Worm (Caenorhabditis elegans): Measurements from ENCODE around the gene swsn-6.
A peak's percentile ranks its signal among the peaks of the same experiment; 100 is the strongest.

swsn-6 gene

ce11 chrIV:5391507-5392057, 3.3 kb upstream of the swsn-6 start, which contains the start of the genes htp-1 and ZK616.5:
Gene htp-1, minus strand, starts transcription at chrIV:5391557.
Gene ZK616.5, plus strand, starts transcription at chrIV:5391929.
- no peak for TF ChIP-seq ztf-23 (GFP tag; IDR thresholded peaks at IDR 0.05)
- no peak for TF ChIP-seq tab-1 (GFP tag; IDR thresholded peaks at IDR 0.05)
- TF ChIP-seq ztf-29 (GFP tag; IDR thresholded peaks at IDR 0.05) = no peak
- no peak for TF ChIP-seq klf-2 (GFP tag; conservative IDR thresholded peaks at IDR 0.05)
- TF ChIP-seq T22C8.4 (GFP tag; IDR thresholded peaks at IDR 0.05) = no peak
- no peak for TF ChIP-seq cog-1 (tag; optimal IDR thresholded peaks at IDR 0.05)
- no peak for TF ChIP-seq med-1 (GFP tag; optimal IDR thresholded peaks at IDR 0.05; ENCODE audit: insufficient read depth)
- TF ChIP-seq flt-1 (GFP tag; IDR thresholded peaks at IDR 0.05) = no peak
- no peak for TF ChIP-seq ref-1 (GFP tag; conservative IDR thresholded peaks at IDR 0.05)

- no peak for TF ChIP-seq T22C8.4 (GFP tag; IDR thresholded peaks at IDR 0.05)
- TF ChIP-seq tab-1 (GFP tag; IDR thresholded peaks at IDR 0.05) = no peak
- no peak for TF ChIP-seq cog-1 (tag; optimal IDR thresholded peaks at IDR 0.05)
- TF ChIP-seq ztf-29 (GFP tag; IDR thresholded peaks at IDR 0.05) = no peak
- TF ChIP-seq med-1 (GFP tag; optimal IDR thresholded peaks at IDR 0.05; ENCODE audit: insufficient read depth) = no peak
- TF ChIP-seq klf-2 (GFP tag; conservative IDR thresholded peaks at IDR 0.05) = no peak
- TF ChIP-seq flt-1 (GFP tag; IDR thresholded peaks at IDR 0.05) = no peak
- no peak for TF ChIP-seq ztf-23 (GFP tag; IDR thresholded peaks at IDR 0.05)
- no peak for TF ChIP-seq ref-1 (GFP tag; conservative IDR thresholded peaks at IDR 0.05)
Observed at ce11 chrIV:5393566-5393965, 1.3 kb upstream of the swsn-6 start.

ce11 chrIV:5396769-5397168, 1.9 kb downstream of the swsn-6 start, which contains the start of gene ZK616.3:
Gene ZK616.3, plus strand, starts transcription at chrIV:5397069.
- TF ChIP-seq klf-2 (GFP tag; conservative IDR thresholded peaks at IDR 0.05) = no peak
- no peak for TF ChIP-seq tab-1 (GFP tag; IDR thresholded peaks at IDR 0.05)
- no peak for TF ChIP-seq med-1 (GFP tag; optimal IDR thresholded peaks at IDR 0.05; ENCODE audit: insufficient read depth)
- no peak for TF ChIP-seq flt-1 (GFP tag; IDR thresholded peaks at IDR 0.05)
- no peak for TF ChIP-seq ref-1 (GFP tag; conservative IDR thresholded peaks at IDR 0.05)
- no peak for TF ChIP-seq ztf-23 (GFP tag; IDR thresholded peaks at IDR 0.05)
- TF ChIP-seq T22C8.4 (GFP tag; IDR thresholded peaks at IDR 0.05) = no peak
- TF ChIP-seq ztf-29 (GFP tag; IDR thresholded peaks at IDR 0.05) = no peak
- TF ChIP-seq cog-1 (tag; optimal IDR thresholded peaks at IDR 0.05) = no peak

DNA sequence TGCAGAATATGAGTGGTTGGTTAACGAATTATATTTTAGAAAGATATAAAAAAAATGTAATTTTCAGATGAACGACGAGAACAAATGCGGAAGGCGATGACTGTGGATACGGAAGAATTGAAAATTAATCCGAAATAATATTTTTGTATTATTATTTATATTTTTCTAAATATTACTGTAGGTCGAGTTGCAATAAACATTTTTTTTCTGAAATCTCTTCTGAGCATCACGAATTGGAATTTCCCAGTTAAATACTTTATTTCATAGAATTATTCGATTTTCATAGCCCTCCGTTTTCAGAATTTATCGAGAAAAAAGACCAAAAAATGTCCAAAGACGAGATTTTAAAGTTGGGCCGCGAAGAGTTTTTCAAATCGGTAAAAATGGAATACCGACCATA, 2.7 kb downstream of the swsn-6 start, which contains the start of gene ZK616.2:
Gene ZK616.2, plus strand, starts transcription at position 301 of the 400 bp plus-strand sequence.
- TF ChIP-seq tab-1 (GFP tag; IDR thresholded peaks at IDR 0.05) (no peak), med-1 (GFP tag; optimal IDR thresholded peaks at IDR 0.05; ENCODE audit: insufficient read depth) (no peak), ztf-29 (GFP tag; IDR thresholded peaks at IDR 0.05) (no peak), T22C8.4 (GFP tag; IDR thresholded peaks at IDR 0.05) (no peak), ref-1 (GFP tag; conservative IDR thresholded peaks at IDR 0.05) (no peak), ztf-23 (GFP tag; IDR thresholded peaks at IDR 0.05) (no peak), klf-2 (GFP tag; conservative IDR thresholded peaks at IDR 0.05) (no peak), cog-1 (tag; optimal IDR thresholded peaks at IDR 0.05) (no peak), flt-1 (GFP tag; IDR thresholded peaks at IDR 0.05) (no peak)

ce11 chrIV:5400609-5401008, 5.8 kb downstream of the swsn-6 start, which contains the start of gene ZK616.1:
Gene ZK616.1, plus strand, starts transcription at chrIV:5400909.
- TF ChIP-seq cog-1 (tag; optimal IDR thresholded peaks at IDR 0.05) = no peak
- no peak for TF ChIP-seq ztf-23 (GFP tag; IDR thresholded peaks at IDR 0.05)
- no peak for TF ChIP-seq ztf-29 (GFP tag; IDR thresholded peaks at IDR 0.05)
- no peak for TF ChIP-seq med-1 (GFP tag; optimal IDR thresholded peaks at IDR 0.05; ENCODE audit: insufficient read depth)
- no peak for TF ChIP-seq ref-1 (GFP tag; conservative IDR thresholded peaks at IDR 0.05)
- TF ChIP-seq T22C8.4 (GFP tag; IDR thresholded peaks at IDR 0.05) = no peak
- TF ChIP-seq klf-2 (GFP tag; conservative IDR thresholded peaks at IDR 0.05) = no peak
- TF ChIP-seq tab-1 (GFP tag; IDR thresholded peaks at IDR 0.05) = no peak
- no peak for TF ChIP-seq flt-1 (GFP tag; IDR thresholded peaks at IDR 0.05)

DNA sequence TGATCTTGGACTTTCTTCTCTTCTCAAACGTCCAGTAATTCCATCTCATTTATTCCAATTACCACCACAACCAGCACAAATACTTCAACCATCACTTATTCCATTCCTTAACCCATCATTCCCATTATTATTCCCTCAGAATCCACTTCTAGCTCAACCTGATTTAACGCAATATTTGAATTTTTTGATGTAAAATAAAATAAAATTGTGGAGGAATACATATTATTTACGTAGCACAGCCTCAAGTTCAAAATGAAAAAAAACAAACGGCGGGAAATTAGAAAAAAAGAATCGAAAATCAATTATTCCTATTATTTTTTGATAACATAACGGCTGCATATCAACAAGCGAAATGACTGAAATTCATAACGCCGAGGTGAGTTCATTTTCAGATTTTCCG, 10.5 kb downstream of the swsn-6 start, which contains the start of gene ZK616.61:
Gene ZK616.61, plus strand, starts transcription at position 301 of the 400 bp plus-strand sequence.
- TF ChIP-seq flt-1 (GFP tag; IDR thresholded peaks at IDR 0.05) (no peak), ztf-29 (GFP tag; IDR thresholded peaks at IDR 0.05) (no peak), cog-1 (tag; optimal IDR thresholded peaks at IDR 0.05) (no peak), ztf-23 (GFP tag; IDR thresholded peaks at IDR 0.05) (no peak), med-1 (GFP tag; optimal IDR thresholded peaks at IDR 0.05; ENCODE audit: insufficient read depth) (no peak), ref-1 (GFP tag; conservative IDR thresholded peaks at IDR 0.05) (no peak), T22C8.4 (GFP tag; IDR thresholded peaks at IDR 0.05) (no peak), tab-1 (GFP tag; IDR thresholded peaks at IDR 0.05) (no peak), klf-2 (GFP tag; conservative IDR thresholded peaks at IDR 0.05) (no peak)

DNA sequence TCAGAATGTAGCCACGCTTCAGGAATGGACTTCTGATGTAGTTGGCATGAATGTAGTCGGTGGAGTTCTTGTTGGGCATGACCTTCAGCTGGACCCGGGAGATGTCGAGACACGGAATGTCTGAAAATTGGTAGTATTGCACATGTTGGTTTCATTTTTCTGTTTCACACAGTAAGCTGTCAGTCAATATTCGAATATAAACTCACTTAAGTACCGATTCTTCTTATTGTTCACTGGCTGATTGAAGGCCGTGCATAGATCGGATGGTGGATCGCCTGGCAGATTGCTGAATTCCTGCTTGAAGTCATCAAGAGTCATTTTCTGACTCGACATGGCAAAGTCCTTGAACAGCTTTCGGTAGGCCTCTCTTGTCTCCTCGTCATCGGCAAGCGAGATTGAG, 14.3 kb downstream of the swsn-6 start:
- no peak for TF ChIP-seq klf-2 (GFP tag; conservative IDR thresholded peaks at IDR 0.05)
- no peak for TF ChIP-seq ref-1 (GFP tag; conservative IDR thresholded peaks at IDR 0.05)
- no peak for TF ChIP-seq ztf-23 (GFP tag; IDR thresholded peaks at IDR 0.05)
- TF ChIP-seq med-1 (GFP tag; optimal IDR thresholded peaks at IDR 0.05; ENCODE audit: insufficient read depth) = no peak
- no peak for TF ChIP-seq ztf-29 (GFP tag; IDR thresholded peaks at IDR 0.05)
- TF ChIP-seq T22C8.4 (GFP tag; IDR thresholded peaks at IDR 0.05) = no peak
- TF ChIP-seq cog-1 (tag; optimal IDR thresholded peaks at IDR 0.05) = no peak
- no peak for TF ChIP-seq flt-1 (GFP tag; IDR thresholded peaks at IDR 0.05)
- TF ChIP-seq tab-1 (GFP tag; IDR thresholded peaks at IDR 0.05) = no peak

ce11 chrIV:5411120-5411519, 16.3 kb downstream of the swsn-6 start, which contains the start of gene ZK616.65:
Gene ZK616.65, minus strand, starts transcription at chrIV:5411220.
- no peak for TF ChIP-seq flt-1 (GFP tag; IDR thresholded peaks at IDR 0.05)
- TF ChIP-seq cog-1 (tag; optimal IDR thresholded peaks at IDR 0.05) = no peak
- no peak for TF ChIP-seq ztf-29 (GFP tag; IDR thresholded peaks at IDR 0.05)
- no peak for TF ChIP-seq ztf-23 (GFP tag; IDR thresholded peaks at IDR 0.05)

DNA sequence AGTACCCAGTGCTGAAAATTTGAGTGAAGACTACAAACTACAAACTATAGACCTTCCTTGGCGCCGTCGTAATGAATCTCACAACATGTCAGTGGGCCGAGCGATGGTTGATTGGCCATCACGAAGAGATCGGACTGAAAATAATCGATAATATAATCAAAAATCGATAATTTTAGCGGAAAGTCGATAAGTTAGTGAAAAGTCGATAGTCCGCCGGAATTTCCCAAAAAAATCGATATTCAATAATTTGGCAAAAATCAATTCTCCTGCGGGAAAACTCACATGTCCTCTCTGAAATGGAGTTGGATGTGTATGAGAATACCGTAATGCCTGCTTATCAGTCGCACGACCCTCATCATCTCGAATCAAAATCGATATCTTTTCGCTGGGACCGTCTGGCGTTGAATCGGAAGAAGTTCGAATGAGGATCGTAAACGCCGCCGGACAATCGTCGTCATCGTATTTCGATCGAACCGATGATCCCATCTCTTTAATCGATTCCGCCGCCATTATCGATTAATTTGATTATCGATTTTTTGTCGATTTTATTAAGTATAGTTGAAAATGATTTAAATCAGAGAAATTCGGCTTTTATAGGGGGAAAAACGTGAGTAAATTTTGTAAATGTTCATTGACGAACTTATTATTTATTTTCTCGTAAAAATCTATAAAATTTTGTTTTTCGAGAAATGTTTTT, 17.0 kb downstream of the swsn-6 start, which contains the start of gene ZK616.8:
Gene ZK616.8, minus strand, starts transcription at position 553 of the 697 bp plus-strand sequence.
- no peak for TF ChIP-seq ref-1 (GFP tag; conservative IDR thresholded peaks at IDR 0.05)
- no peak for TF ChIP-seq ztf-23 (GFP tag; IDR thresholded peaks at IDR 0.05)
- TF ChIP-seq tab-1 (GFP tag; IDR thresholded peaks at IDR 0.05) = no peak
- TF ChIP-seq T22C8.4 (GFP tag; IDR thresholded peaks at IDR 0.05) = peak; percentile 61
- no peak for TF ChIP-seq cog-1 (tag; optimal IDR thresholded peaks at IDR 0.05)
- TF ChIP-seq klf-2 (GFP tag; conservative IDR thresholded peaks at IDR 0.05) = no peak
- no peak for TF ChIP-seq flt-1 (GFP tag; IDR thresholded peaks at IDR 0.05)
- TF ChIP-seq med-1 (GFP tag; optimal IDR thresholded peaks at IDR 0.05; ENCODE audit: insufficient read depth) = no peak

Measured in whole organism, midembryonic.